Worm (Caenorhabditis elegans) whole organism, mixed stage, embryonic: ENCODE data around the gene ador-1.

ENCODE experiments used
- ceh-43 ChIP-seq: fragments of 200-800 bp; sonication (Bioruptor generic); optimal IDR thresholded peaks from 2 replicates; lab custom pipeline; 2018; ENCODE audit warnings: mild to moderate bottlenecking, missing genetic modification characterization, moderate library complexity, missing compliant biosample characterization
- ces-1 ChIP-seq: fragments of 150-350 bp; optimal IDR thresholded peaks from 2 replicates; lab custom pipeline; 2014; ENCODE audit warnings: missing biosample characterization, missing genetic modification reagents, missing genetic modification characterization
- cnd-1 ChIP-seq: fragments of 200-800 bp; sonication (Bioruptor generic); optimal IDR thresholded peaks from 2 replicates; lab custom pipeline; 2018; ENCODE audit warnings: mild to moderate bottlenecking, missing genetic modification characterization, missing compliant biosample characterization
- elt-1 ChIP-seq: sonication (generic microtip); optimal IDR thresholded peaks from 2 replicates; lab custom pipeline; 2017; ENCODE audit warnings: missing genetic modification characterization, mild to moderate bottlenecking, missing compliant biosample characterization, antibody characterized with exemption, moderate library complexity, borderline replicate concordance; ENCODE audit not compliant: insufficient read depth
- ham-2 ChIP-seq: fragments of 200-800 bp; sonication (Bioruptor generic); optimal IDR thresholded peaks from 2 replicates; lab custom pipeline; 2018; ENCODE audit warnings: mild to moderate bottlenecking, missing genetic modification characterization, missing compliant biosample characterization
- lin-13 ChIP-seq: fragments of 150-350 bp; optimal IDR thresholded peaks from 2 replicates; lab custom pipeline; 2014; ENCODE audit warnings: missing biosample characterization, missing genetic modification characterization
- mls-2 ChIP-seq: sonication (generic microtip); optimal IDR thresholded peaks from 2 replicates; lab custom pipeline; 2016; ENCODE audit warnings: mild to moderate bottlenecking, missing genetic modification characterization, moderate library complexity, missing compliant biosample characterization
- nhr-2 ChIP-seq: fragments of 150-350 bp; optimal IDR thresholded peaks from 2 replicates; lab custom pipeline; 2014; ENCODE audit warnings: missing biosample characterization, missing genetic modification characterization
- nhr-237 ChIP-seq: fragments of 150-350 bp; optimal IDR thresholded peaks from 2 replicates; lab custom pipeline; 2014; ENCODE audit warnings: missing biosample characterization, missing genetic modification characterization
- nhr-28 ChIP-seq: fragments of 150-350 bp; optimal IDR thresholded peaks from 2 replicates; lab custom pipeline; 2014; ENCODE audit warnings: missing biosample characterization, missing genetic modification characterization
- unc-39 ChIP-seq: fragments of 150-350 bp; optimal IDR thresholded peaks from 2 replicates; lab custom pipeline; 2014; ENCODE audit warnings: missing biosample characterization, missing genetic modification characterization
- unc-62 ChIP-seq: fragments of 150-350 bp; optimal IDR thresholded peaks from 2 replicates; lab custom pipeline; 2014; ENCODE audit warnings: missing biosample characterization, missing genetic modification reagents, missing genetic modification characterization
- ztf-11 ChIP-seq: fragments of 150-350 bp; optimal IDR thresholded peaks from 2 replicates; lab custom pipeline; 2014; ENCODE audit warnings: missing biosample characterization, missing genetic modification characterization

DNA sequence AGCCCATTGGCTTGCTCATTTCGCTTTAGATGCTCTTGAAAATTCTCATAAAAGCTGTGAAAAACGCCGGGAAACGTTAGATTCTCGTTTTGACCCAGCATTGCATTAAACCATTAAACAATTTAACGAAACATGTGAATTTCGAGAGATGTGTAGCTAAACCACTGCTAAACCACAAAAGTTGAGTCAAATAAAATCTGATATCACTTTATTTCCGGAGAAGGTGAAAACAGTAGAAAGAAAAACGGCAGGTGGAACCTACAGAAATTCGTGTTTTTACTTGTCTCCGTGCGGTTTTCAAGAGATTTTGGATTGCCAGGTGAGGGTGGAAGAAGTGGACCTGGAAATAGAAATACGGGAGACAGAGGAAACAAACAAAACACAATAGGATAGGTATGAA, 41.8 kb upstream of the ador-1 start, which contains the start of gene F49C5.9:
- no peak for TF ChIP-seq ztf-11 (tag; lab: Kevin White, UChicago)
- no peak for TF ChIP-seq mls-2 (tag; lab: Kevin White, UChicago)
- TF ChIP-seq unc-62 (GFP tag; lab: Kevin White, UChicago), result no peak
- no peak for TF ChIP-seq nhr-237 (tag; lab: Kevin White, UChicago)
- TF ChIP-seq ces-1 (GFP tag; lab: Kevin White, UChicago), result no peak
- no peak for TF ChIP-seq nhr-2
- TF ChIP-seq unc-39 (tag; lab: Kevin White, UChicago), result no peak
- no peak for TF ChIP-seq ham-2 (GFP tag; lab: Kevin White, UChicago)
- no peak for TF ChIP-seq ceh-43 (GFP tag; lab: Kevin White, UChicago)
- TF ChIP-seq lin-13 (tag; lab: Kevin White, UChicago), result no peak
- no peak for TF ChIP-seq nhr-28 (tag; lab: Kevin White, UChicago)
- TF ChIP-seq elt-1 (tag; lab: Kevin White, UChicago), result no peak
- no peak for TF ChIP-seq cnd-1 (tag; lab: Kevin White, UChicago)
